Worm (Caenorhabditis elegans): ENCODE data around the gene F57E7.4.

Gene F57E7.4

DNA sequence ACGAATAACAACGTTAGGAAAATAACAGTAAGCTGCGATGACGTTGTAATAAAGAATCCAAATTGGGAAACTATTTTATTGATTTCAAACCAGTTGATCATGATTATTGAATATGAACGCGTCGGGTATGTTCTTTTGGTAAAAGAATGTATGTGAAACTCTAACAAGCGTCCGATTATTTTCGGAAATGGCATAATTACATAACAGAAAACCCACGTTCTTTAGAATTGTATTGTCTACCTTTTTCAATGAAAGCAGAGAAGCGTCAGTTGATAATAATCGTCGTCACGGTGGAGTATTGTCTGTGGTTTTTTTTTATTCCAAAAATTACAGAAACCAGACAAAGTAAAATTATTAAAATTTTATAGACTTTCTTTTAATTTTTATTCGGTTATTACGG lies 25.8 kb downstream of the F57E7.4 start, which contains the start of gene str-14:
Gene str-14, minus strand, starts transcription at position 101 of the 400 bp plus-strand sequence.
- TF ChIP-seq mxl-3 (GFP tag; optimal IDR thresholded peaks at IDR 0.05) (no peak), ceh-62 (tag; optimal IDR thresholded peaks at IDR 0.05) (no peak), cey-2 (tag; optimal IDR thresholded peaks at IDR 0.05; ENCODE audit: borderline replicate concordance, insufficient read depth) (no peak), F10B5.3 (tag; optimal IDR thresholded peaks at IDR 0.05) (no peak)

DNA sequence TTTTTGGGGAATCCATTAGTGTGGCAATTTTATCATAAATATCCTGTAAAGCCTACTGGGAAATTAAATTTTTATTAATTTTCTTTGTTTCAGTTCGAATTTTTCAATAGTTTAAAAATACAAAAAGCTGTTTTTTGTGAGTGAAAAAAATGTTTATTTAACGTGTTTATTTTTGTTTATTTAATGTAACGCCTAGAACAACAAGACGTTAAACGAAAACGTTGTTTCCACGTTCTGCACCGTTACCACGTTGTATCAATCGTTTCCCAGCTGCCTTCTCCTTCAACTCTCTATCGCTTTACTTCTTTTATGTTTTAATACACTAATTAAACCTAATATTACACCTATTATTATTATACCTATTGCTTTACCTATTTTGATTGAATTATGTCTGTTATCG lies 33.1 kb downstream of the F57E7.4 start, which contains the start of gene T08G3.13:
Gene T08G3.13, plus strand, starts transcription at position 301 of the 400 bp plus-strand sequence.
- TF ChIP-seq unc-62 (GFP tag; optimal IDR thresholded peaks at IDR 0.05 in 1 of 2) (no peak), unc-62 (tag; optimal IDR thresholded peaks at IDR 0.05) (no peak), lin-13 (GFP tag; optimal IDR thresholded peaks at IDR 0.05) (no peak), nhr-237 (tag; optimal IDR thresholded peaks at IDR 0.05) (no peak), F26F4.8 (GFP tag; conservative IDR thresholded peaks at IDR 0.05) (no peak), nhr-77 (tag; optimal IDR thresholded peaks at IDR 0.05) (no peak), nhr-48 (tag; optimal IDR thresholded peaks at IDR 0.05) (no peak), aha-1 (tag) (no peak), php-3 (GFP tag; IDR thresholded peaks at IDR 0.05) (no peak), ZK546.5 (tag; optimal IDR thresholded peaks at IDR 0.05) (no peak), duxl-1 (tag; optimal IDR thresholded peaks at IDR 0.05; ENCODE audit: poor library complexity) (no peak), dmd-8 (GFP tag; IDR thresholded peaks at IDR 0.05) (no peak), lin-15B (tag; optimal IDR thresholded peaks at IDR 0.05) (no peak), vab-7 (GFP tag; IDR thresholded peaks at IDR 0.05) (no peak), skn-1 (tag; optimal IDR thresholded peaks at IDR 0.05) (no peak), ceh-28 (tag; optimal IDR thresholded peaks at IDR 0.05) (no peak), nhr-42 (GFP tag; IDR thresholded peaks at IDR 0.05) (no peak), daf-16 (GFP tag; optimal IDR thresholded peaks at IDR 0.05) (no peak), daf-16 (tag; optimal IDR thresholded peaks at IDR 0.05) (no peak), ctbp-1 (GFP tag; IDR thresholded peaks at IDR 0.05) (no peak), nhr-111 (GFP tag; optimal IDR thresholded peaks at IDR 0.05) (no peak)

DNA sequence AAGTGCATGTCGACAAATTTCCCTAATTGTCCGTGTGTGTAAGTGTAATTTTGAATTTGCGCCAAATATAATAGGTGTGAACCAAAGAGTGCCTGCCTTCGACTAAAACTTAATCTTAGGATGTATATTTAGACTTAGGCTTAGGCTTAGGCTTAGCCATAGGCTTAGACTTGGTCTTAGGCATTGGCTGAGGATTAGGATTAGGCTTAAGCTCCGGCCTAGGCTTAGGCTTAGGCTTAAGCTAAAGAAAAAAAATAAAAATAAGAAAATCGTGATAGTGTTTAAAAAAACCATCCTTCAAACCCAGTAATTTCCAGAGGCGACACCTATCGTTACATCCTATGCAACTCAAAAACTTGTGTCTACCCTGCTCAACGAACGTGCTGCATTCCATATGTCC lies 34.6 kb downstream of the F57E7.4 start:
- TF ChIP-seq hmg-1.1 (GFP tag; IDR thresholded peaks at IDR 0.05) = no peak
- TF ChIP-seq snpc-4 (tag; optimal IDR thresholded peaks at IDR 0.05) = no peak
- no peak for TF ChIP-seq mdl-1 (tag; optimal IDR thresholded peaks at IDR 0.05)
- TF ChIP-seq nhr-77 (tag; optimal IDR thresholded peaks at IDR 0.05) = no peak
- no peak for TF ChIP-seq lin-1 (GFP tag; IDR thresholded peaks at IDR 0.05)
- no peak for TF ChIP-seq T20F7.1 (GFP tag; optimal IDR thresholded peaks at IDR 0.05)
- no peak for TF ChIP-seq daf-16 (GFP tag; optimal IDR thresholded peaks at IDR 0.05)
- no peak for TF ChIP-seq daf-16 (tag; optimal IDR thresholded peaks at IDR 0.05)
- TF ChIP-seq vab-7 (GFP tag; IDR thresholded peaks at IDR 0.05) = no peak
- no peak for TF ChIP-seq ceh-44 (GFP tag; IDR thresholded peaks at IDR 0.05)
- TF ChIP-seq ceh-62 (tag; optimal IDR thresholded peaks at IDR 0.05) = no peak
- TF ChIP-seq dmd-8 (GFP tag; IDR thresholded peaks at IDR 0.05) = no peak
- TF ChIP-seq pha-4 (GFP tag; IDR thresholded peaks at IDR 0.05) = no peak
- no peak for TF ChIP-seq pha-4 (tag; optimal IDR thresholded peaks at IDR 0.05)
- TF ChIP-seq ZK337.2 (GFP tag; IDR thresholded peaks at IDR 0.05) = no peak
- no peak for TF ChIP-seq sdz-12 (GFP tag; optimal IDR thresholded peaks at IDR 0.05)
- TF ChIP-seq F37D6.2 (tag; optimal IDR thresholded peaks at IDR 0.05) = no peak
- no peak for TF ChIP-seq ceh-20 (GFP tag; IDR thresholded peaks at IDR 0.05)
- TF ChIP-seq spr-3 (GFP tag; optimal IDR thresholded peaks at IDR 0.05) = no peak
- TF ChIP-seq mes-2 (tag; optimal IDR thresholded peaks at IDR 0.05; ENCODE audit: poor library complexity, severe bottlenecking) = no peak
- TF ChIP-seq tag-97 (GFP tag; IDR thresholded peaks at IDR 0.05) = no peak
- TF ChIP-seq fkh-10 (GFP tag; optimal IDR thresholded peaks at IDR 0.05) = no peak
